Fruit fly (Drosophila melanogaster) Kc167 (cell line): ENCODE results near the gene CG16736.

ENCODE experiments used
- Myc ChIP-seq: fragments of >200 bp; optimal IDR thresholded peaks from 2 replicates; lab custom pipeline; 2017; ENCODE audit warnings: missing external identifiers
- h ChIP-seq: fragments of >200 bp; optimal IDR thresholded peaks from 3 replicates; lab custom pipeline; 2018; ENCODE audit warnings: missing external identifiers
- insv ChIP-seq: fragments of >200 bp; optimal IDR thresholded peaks from 3 replicates; lab custom pipeline; 2018; ENCODE audit warnings: missing external identifiers
- psq ChIP-seq: fragments of >200 bp; optimal IDR thresholded peaks from 2 replicates; lab custom pipeline; 2017; ENCODE audit warnings: missing external identifiers
- ttk ChIP-seq: sonication (Bioruptor generic); optimal IDR thresholded peaks from 2 replicates; lab custom pipeline; 2017; ENCODE audit warnings: missing external identifiers

DNA sequence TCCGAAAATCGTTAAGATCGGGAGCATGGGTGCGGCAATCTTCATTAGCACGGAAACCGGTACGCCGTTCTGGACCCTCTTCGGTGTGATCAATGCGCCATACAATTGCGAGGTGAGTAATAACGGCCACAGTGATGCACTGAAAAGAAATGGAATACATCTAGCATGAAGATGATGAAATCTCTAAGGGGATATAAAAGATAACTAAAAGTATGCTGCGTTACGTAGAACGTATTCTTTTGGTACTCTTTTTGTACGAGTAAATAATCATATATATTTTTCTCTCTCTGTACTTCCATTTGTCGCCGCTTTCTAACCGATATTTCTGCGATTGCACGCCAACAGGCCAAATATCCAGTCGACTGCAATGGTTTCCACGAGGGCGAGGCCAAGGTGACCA is 6.6 kb downstream of the CG16736 start:
- TF ChIP-seq ttk (no peak), psq (lab: Kevin White, UChicago) (no peak), Myc (lab: Kevin White, UChicago) (no peak), insv (lab: Kevin White, UChicago) (no peak), h (lab: Kevin White, UChicago) (no peak)
